Fruit fly (Drosophila melanogaster) whole organism, wandering third instar larva: ENCODE measurements around the gene CG6664.

Experiments
- Abd-B ChIP-seq: fragments of >200 bp; optimal IDR thresholded peaks from 2 replicates; lab custom pipeline; 2017; ENCODE audit warnings: missing biosample characterization, missing genetic modification characterization
- CG32264 ChIP-seq: fragments of 200-800 bp; sonication (Bioruptor generic); optimal IDR thresholded peaks from 2 replicates; lab custom pipeline; 2016; ENCODE audit warnings: missing biosample characterization, missing genetic modification characterization
- CG9705 ChIP-seq: fragments of 200-800 bp; sonication (Bioruptor generic); optimal IDR thresholded peaks from 2 replicates; lab custom pipeline; 2018; ENCODE audit warnings: missing biosample characterization, mild to moderate bottlenecking, missing genetic modification characterization
- CrebA ChIP-seq: fragments of 200-800 bp; sonication (Bioruptor generic); optimal IDR thresholded peaks from 2 replicates; lab custom pipeline; 2016; ENCODE audit warnings: missing biosample characterization, mild to moderate bottlenecking, missing genetic modification characterization, borderline replicate concordance
- Dfd ChIP-seq: fragments of >200 bp; optimal IDR thresholded peaks from 2 replicates; lab custom pipeline; 2017; ENCODE audit warnings: missing biosample characterization, missing genetic modification characterization
- Dif ChIP-seq: fragments of 200-275, 200-300 bp; sonication (Bioruptor generic); optimal IDR thresholded peaks from 2 replicates; lab custom pipeline; 2018; ENCODE audit warnings: missing biosample characterization, missing genetic modification characterization; ENCODE audit not compliant: partially characterized antibody
- GATAd ChIP-seq: sonication (Bioruptor generic); optimal IDR thresholded peaks from 2 replicates; lab custom pipeline; 2016; ENCODE audit warnings: missing biosample characterization, missing genetic modification characterization
- HLH106 ChIP-seq: fragments of 200-800 bp; optimal IDR thresholded peaks from 3 replicates; lab custom pipeline; 2019; ENCODE audit warnings: missing biosample characterization, mild to moderate bottlenecking, missing genetic modification characterization, moderate library complexity
- Hnf4 ChIP-seq: fragments of 200-800 bp; sonication (Bioruptor generic); optimal IDR thresholded peaks from 2 replicates; lab custom pipeline; 2016; ENCODE audit warnings: missing biosample characterization, mild to moderate bottlenecking, missing genetic modification characterization
- Hr78 ChIP-seq: fragments of >200 bp; optimal IDR thresholded peaks from 2 replicates; lab custom pipeline; 2017; ENCODE audit warnings: missing biosample characterization, missing genetic modification characterization
- Hr83 ChIP-seq: fragments of 200-300 bp; sonication (Bioruptor generic); optimal IDR thresholded peaks from 2 replicates; lab custom pipeline; 2016; ENCODE audit warnings: missing biosample characterization, mild to moderate bottlenecking, missing genetic modification characterization, moderate library complexity; ENCODE audit not compliant: poor library complexity, severe bottlenecking
- Jra ChIP-seq: sonication (Bioruptor generic); optimal IDR thresholded peaks from 2 replicates; lab custom pipeline; 2016; ENCODE audit warnings: missing biosample characterization, missing genetic modification characterization
- Mio ChIP-seq: sonication (Bioruptor generic); optimal IDR thresholded peaks from 2 replicates; lab custom pipeline; 2016; ENCODE audit warnings: missing biosample characterization, missing genetic modification characterization
- Myc ChIP-seq: fragments of >200 bp; optimal IDR thresholded peaks from 2 replicates; lab custom pipeline; 2017
- N ChIP-seq: fragments of >200 bp; optimal IDR thresholded peaks from 2 replicates; lab custom pipeline; 2018; ENCODE audit warnings: missing biosample characterization, missing external identifiers, missing genetic modification characterization
- OdsH ChIP-seq: fragments of 200-800 bp; sonication (Bioruptor generic); optimal IDR thresholded peaks from 2 replicates; lab custom pipeline; 2016; ENCODE audit warnings: missing biosample characterization, mild to moderate bottlenecking, missing genetic modification characterization
- Rel ChIP-seq, 2 experiments: fragments of 200-800 bp; sonication (Bioruptor generic) in 1 of 2; optimal IDR thresholded peaks; 2 replicates in 1 of 2; 3 replicates in 1 of 2; lab custom pipeline; 2016 to 2019; ENCODE audit warnings: mild to moderate bottlenecking in 2 of 2, missing biosample characterization in 2 of 2, missing genetic modification characterization in 2 of 2, moderate library complexity in 1 of 2
- Sp1 ChIP-seq: fragments of 200-800 bp; sonication (Bioruptor generic); optimal IDR thresholded peaks from 3 replicates; lab custom pipeline; 2019; ENCODE audit warnings: missing biosample characterization, mild to moderate bottlenecking, missing genetic modification characterization, moderate library complexity
- Vsx2 ChIP-seq: fragments of 200-300, 225-300 bp; sonication (Bioruptor generic); optimal IDR thresholded peaks from 2 replicates; lab custom pipeline; 2018; ENCODE audit warnings: missing biosample characterization, missing genetic modification characterization; ENCODE audit not compliant: partially characterized antibody
- br ChIP-seq: fragments of 200-800 bp; sonication (Bioruptor generic); optimal IDR thresholded peaks from 2 replicates; lab custom pipeline; 2016; ENCODE audit warnings: missing biosample characterization, missing genetic modification characterization
- brk ChIP-seq: fragments of 200-800 bp; sonication (Bioruptor generic); optimal IDR thresholded peaks from 2 replicates; lab custom pipeline; 2016; ENCODE audit warnings: missing biosample characterization, mild to moderate bottlenecking, missing genetic modification characterization
- dl ChIP-seq, 2 experiments: fragments of 175-275, 200-275 bp in 1 of 2; fragments of 200-275 bp in 1 of 2; sonication (Bioruptor generic); optimal IDR thresholded peaks; lab custom pipeline; 2018; ENCODE audit warnings: mild to moderate bottlenecking in 2 of 2, missing biosample characterization in 2 of 2, missing genetic modification characterization in 2 of 2, moderate library complexity in 2 of 2; ENCODE audit not compliant: partially characterized antibody in 2 of 2, insufficient read depth in 1 of 2
- dmrt93B ChIP-seq: fragments of 200-800 bp; sonication (Bioruptor generic); optimal IDR thresholded peaks from 2 replicates; lab custom pipeline; 2018; ENCODE audit warnings: missing biosample characterization, mild to moderate bottlenecking, missing genetic modification characterization
- dsf ChIP-seq: sonication (Bioruptor generic); optimal IDR thresholded peaks from 2 replicates; lab custom pipeline; 2016; ENCODE audit warnings: missing biosample characterization, missing genetic modification characterization, borderline replicate concordance
- ey ChIP-seq: fragments of 200-800 bp; sonication (Bioruptor generic); optimal IDR thresholded peaks from 2 replicates; lab custom pipeline; 2016; ENCODE audit warnings: missing biosample characterization, missing genetic modification characterization
- foxo ChIP-seq, 2 experiments: fragments of 200-800 bp; sonication (Bioruptor generic); optimal IDR thresholded peaks; 2 replicates in 1 of 2; 3 replicates in 1 of 2; lab custom pipeline; 2016 to 2017; ENCODE audit warnings: missing biosample characterization in 2 of 2, missing genetic modification characterization in 2 of 2
- fru ChIP-seq: fragments of 200-800 bp; sonication (Bioruptor generic); optimal IDR thresholded peaks from 3 replicates; lab custom pipeline; 2016; ENCODE audit warnings: missing biosample characterization, mild to moderate bottlenecking, missing genetic modification characterization
- h ChIP-seq: fragments of 200-800 bp; sonication (Bioruptor generic); optimal IDR thresholded peaks from 3 replicates; lab custom pipeline; 2016; ENCODE audit warnings: missing biosample characterization, mild to moderate bottlenecking, missing genetic modification characterization
- jim ChIP-seq: fragments of 175-275, 200-325 bp; sonication (Bioruptor generic); optimal IDR thresholded peaks from 2 replicates; lab custom pipeline; 2016; ENCODE audit warnings: missing biosample characterization, mild to moderate bottlenecking, missing genetic modification characterization
- lola ChIP-seq: fragments of >200 bp; optimal IDR thresholded peaks from 2 replicates; lab custom pipeline; 2017; ENCODE audit warnings: missing biosample characterization, missing genetic modification characterization
- pan ChIP-seq: fragments of >200 bp; optimal IDR thresholded peaks from 2 replicates; lab custom pipeline; 2017
- psq ChIP-seq: fragments of 200-800 bp; sonication (Bioruptor generic); optimal IDR thresholded peaks from 3 replicates; lab custom pipeline; 2017; ENCODE audit warnings: missing biosample characterization, mild to moderate bottlenecking, missing genetic modification characterization, moderate library complexity
- rgr ChIP-seq: fragments of 200-800 bp; sonication (Bioruptor generic); optimal IDR thresholded peaks from 3 replicates; lab custom pipeline; 2016; ENCODE audit warnings: missing biosample characterization, mild to moderate bottlenecking, missing genetic modification characterization
- sage ChIP-seq: fragments of 200-800 bp; sonication (Bioruptor generic); optimal IDR thresholded peaks from 2 replicates; lab custom pipeline; 2016; ENCODE audit warnings: missing biosample characterization, mild to moderate bottlenecking, missing genetic modification characterization
- sv ChIP-seq: fragments of 200-800 bp; sonication (Bioruptor generic); optimal IDR thresholded peaks from 3 replicates; lab custom pipeline; 2016; ENCODE audit warnings: missing biosample characterization, missing genetic modification characterization
- tai ChIP-seq: sonication (Bioruptor generic); optimal IDR thresholded peaks from 2 replicates; lab custom pipeline; 2016; ENCODE audit warnings: missing biosample characterization, missing genetic modification characterization
- usp ChIP-seq: fragments of >200 bp; optimal IDR thresholded peaks from 2 replicates; lab custom pipeline; 2017; ENCODE audit warnings: missing biosample characterization, missing genetic modification characterization
- woc ChIP-seq: sonication (Bioruptor generic); optimal IDR thresholded peaks from 2 replicates; lab custom pipeline; 2016; ENCODE audit warnings: missing biosample characterization, mild to moderate bottlenecking, missing genetic modification characterization

CG6664 gene

DNA sequence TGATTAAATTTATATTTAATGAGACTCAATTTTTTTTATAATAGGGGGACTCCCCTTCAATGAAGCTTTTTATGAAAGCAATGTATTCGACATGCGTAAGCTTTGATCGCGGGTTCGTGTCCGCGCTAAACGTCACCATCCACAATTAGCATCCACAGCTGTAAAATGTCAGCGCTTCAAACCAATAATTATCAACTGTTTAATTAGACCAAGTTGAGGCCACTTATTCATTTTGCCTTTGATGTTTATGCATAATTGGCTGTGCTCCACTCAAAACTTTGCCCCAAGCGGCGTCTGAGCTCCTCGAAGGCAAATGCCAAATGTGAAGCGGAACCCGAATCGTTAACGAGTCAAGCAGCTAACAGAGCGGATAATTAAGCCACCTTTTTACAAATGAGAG, 30.4 kb downstream of the CG6664 start:
- no peak for TF ChIP-seq jim (GFP tag; lab: Kevin White, UChicago)
- TF ChIP-seq Abd-B (GFP tag; lab: Kevin White, UChicago): no peak
- no peak for TF ChIP-seq Rel (GFP tag; optimal IDR thresholded peaks at IDR 0.05; lab: Kevin White, UChicago)
- peak; percentile 99 for TF ChIP-seq Rel (tag; optimal IDR thresholded peaks at IDR 0.05; lab: Kevin White, UChicago)
- peak; percentile 41 for TF ChIP-seq Vsx2 (GFP tag; lab: Kevin White, UChicago)
- no peak for TF ChIP-seq sv (GFP tag; lab: Kevin White, UChicago)
- peak; percentile 54 for TF ChIP-seq Myc

DNA sequence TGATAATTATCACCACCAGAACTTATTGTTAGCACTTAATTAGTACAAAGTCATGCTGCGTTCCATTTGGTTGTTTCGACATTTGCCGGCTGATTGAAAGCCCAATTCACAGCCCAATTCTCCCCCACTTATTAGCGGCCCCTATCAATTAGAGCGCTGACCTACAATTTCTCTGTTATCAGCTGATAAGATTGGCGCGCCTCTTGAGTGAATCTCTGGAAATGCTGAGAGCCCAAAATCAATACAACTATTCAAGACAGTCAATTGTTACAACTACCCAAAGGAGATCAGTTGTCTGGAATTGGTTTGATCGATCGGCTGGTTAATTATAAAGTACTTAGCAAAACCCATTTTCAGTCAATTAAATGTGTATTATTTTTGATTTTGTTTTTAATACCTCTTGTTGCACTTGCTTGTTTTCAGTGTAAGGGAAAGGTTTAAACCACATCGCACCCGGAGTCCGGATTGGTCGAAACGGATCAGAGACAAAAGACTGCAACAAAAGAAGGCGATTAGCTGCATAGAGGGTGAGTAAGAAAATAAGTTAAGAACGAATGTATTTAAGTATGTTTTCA, 31.1 kb downstream of the CG6664 start:
- TF ChIP-seq Abd-B (GFP tag; lab: Kevin White, UChicago) (no peak), GATAd (GFP tag; lab: Kevin White, UChicago) (no peak)

DNA sequence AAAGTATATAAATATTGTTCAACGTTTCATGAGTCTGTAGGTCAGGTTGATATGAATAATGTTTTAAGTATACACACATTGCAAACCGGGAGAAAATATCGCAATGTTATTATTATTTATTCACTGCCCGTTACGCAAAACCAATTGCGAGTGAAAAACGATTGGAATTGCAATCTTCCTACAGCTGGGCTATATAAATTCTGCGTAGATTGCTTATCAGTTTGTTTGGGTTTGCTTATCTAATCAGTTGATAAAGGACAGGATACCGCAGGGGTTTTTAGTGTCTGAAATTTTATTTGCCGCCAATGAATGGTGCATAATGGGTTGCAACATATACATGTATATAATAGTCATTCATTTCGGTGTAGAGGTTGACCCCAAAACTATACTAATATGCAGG, 31.9 kb downstream of the CG6664 start:
- TF ChIP-seq HLH106 (tag; lab: Kevin White, UChicago): no peak
- no peak for TF ChIP-seq Rel (GFP tag; optimal IDR thresholded peaks at IDR 0.05; lab: Kevin White, UChicago)
- peak; percentile 71 for TF ChIP-seq Rel (tag; optimal IDR thresholded peaks at IDR 0.05; lab: Kevin White, UChicago)
- peak; percentile 14 for TF ChIP-seq h (GFP tag; lab: Kevin White, UChicago)
- TF ChIP-seq brk (GFP tag; lab: Kevin White, UChicago): no peak
- TF ChIP-seq GATAd (GFP tag; lab: Kevin White, UChicago): no peak
- TF ChIP-seq ey (GFP tag; lab: Kevin White, UChicago): no peak
- no peak for TF ChIP-seq CG32264 (GFP tag; lab: Kevin White, UChicago)
- TF ChIP-seq Abd-B (GFP tag; lab: Kevin White, UChicago): no peak
- peak; percentile 20 for TF ChIP-seq sage (GFP tag; lab: Kevin White, UChicago)
- peak; percentile 66 for TF ChIP-seq CrebA (GFP tag; lab: Kevin White, UChicago)
- TF ChIP-seq sv (GFP tag; lab: Kevin White, UChicago): no peak
- TF ChIP-seq Dfd (GFP tag; lab: Kevin White, UChicago): no peak

DNA sequence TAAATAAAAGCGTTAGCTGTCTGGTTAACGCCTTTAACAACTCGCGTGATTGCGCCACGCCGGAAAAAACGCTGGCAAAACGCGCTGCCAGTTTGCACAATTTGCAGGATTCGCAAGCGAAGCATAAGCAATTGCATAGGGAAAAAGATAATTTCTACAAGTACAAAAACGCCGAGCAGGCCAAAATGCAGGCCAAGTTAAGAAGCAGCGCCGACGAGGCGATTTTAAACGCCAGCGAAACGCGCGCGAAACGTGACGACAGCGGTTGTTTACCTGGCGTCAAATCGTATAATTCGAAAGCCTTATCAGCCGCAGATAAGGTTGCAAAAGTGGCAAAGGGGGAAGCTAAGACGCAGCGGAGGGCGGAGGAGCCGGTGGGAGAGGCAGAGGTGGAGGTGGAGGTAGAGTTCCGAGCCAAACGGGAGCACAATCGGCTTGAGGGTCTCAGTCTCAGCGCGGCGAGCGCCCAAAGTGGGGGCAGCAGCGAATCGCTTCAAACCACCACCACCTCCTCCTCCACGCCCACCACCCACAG, 34.8 kb downstream of the CG6664 start:
- TF ChIP-seq foxo (GFP tag; optimal IDR thresholded peaks at IDR 0.05; lab: Kevin White, UChicago) (peak in 1 of 2 experiments; percentile 35), tai (GFP tag; lab: Kevin White, UChicago) (no peak), psq (no peak), Rel (GFP tag; optimal IDR thresholded peaks at IDR 0.05; lab: Kevin White, UChicago) (no peak), Rel (tag; optimal IDR thresholded peaks at IDR 0.05; lab: Kevin White, UChicago) (peak; percentile 35), rgr (GFP tag; lab: Kevin White, UChicago) (peak; percentile 12), Dfd (GFP tag; lab: Kevin White, UChicago) (no peak), brk (GFP tag; lab: Kevin White, UChicago) (no peak), h (GFP tag; lab: Kevin White, UChicago) (peak; percentile 73), CG32264 (GFP tag; lab: Kevin White, UChicago) (no peak), CrebA (GFP tag; lab: Kevin White, UChicago) (no peak), Hr83 (GFP tag; lab: Kevin White, UChicago) (no peak), Sp1 (GFP tag; lab: Kevin White, UChicago) (peak; percentile 20), pan (lab: Kevin White, UChicago) (no peak), Mio (GFP tag; lab: Kevin White, UChicago) (no peak), fru (GFP tag; lab: Kevin White, UChicago) (no peak), dmrt93B (GFP tag; lab: Kevin White, UChicago) (no peak), Dif (GFP tag; lab: Kevin White, UChicago) (no peak), Hnf4 (GFP tag; lab: Kevin White, UChicago) (no peak), sv (GFP tag; lab: Kevin White, UChicago) (no peak), CG9705 (GFP tag; lab: Kevin White, UChicago) (no peak), HLH106 (tag; lab: Kevin White, UChicago) (no peak), Myc (peak; percentile 81), lola (GFP tag; lab: Kevin White, UChicago) (no peak), Hr78 (no peak), ey (GFP tag; lab: Kevin White, UChicago) (no peak), OdsH (GFP tag; lab: Kevin White, UChicago) (peak; percentile 3), br (peak; percentile 51), Abd-B (GFP tag; lab: Kevin White, UChicago) (no peak), dl (GFP tag; optimal IDR thresholded peaks at IDR 0.05; lab: Kevin White, UChicago; ENCODE audit: insufficient read depth in 1 of 2, partially characterized antibody in 2 of 2) (no peak), GATAd (GFP tag; lab: Kevin White, UChicago) (no peak), Vsx2 (GFP tag; lab: Kevin White, UChicago) (no peak), sage (GFP tag; lab: Kevin White, UChicago) (no peak), usp (no peak), woc (no peak), jim (GFP tag; lab: Kevin White, UChicago) (no peak), dsf (GFP tag; lab: Kevin White, UChicago) (no peak), Jra (GFP tag; lab: Kevin White, UChicago) (no peak), N (GFP tag; lab: Kevin White, UChicago) (no peak)
